Fruit fly (Drosophila melanogaster): ENCODE data around the gene CG7115.
A peak's percentile ranks its signal among the peaks of the same experiment; 100 is the strongest.

CG7115 gene

DNA sequence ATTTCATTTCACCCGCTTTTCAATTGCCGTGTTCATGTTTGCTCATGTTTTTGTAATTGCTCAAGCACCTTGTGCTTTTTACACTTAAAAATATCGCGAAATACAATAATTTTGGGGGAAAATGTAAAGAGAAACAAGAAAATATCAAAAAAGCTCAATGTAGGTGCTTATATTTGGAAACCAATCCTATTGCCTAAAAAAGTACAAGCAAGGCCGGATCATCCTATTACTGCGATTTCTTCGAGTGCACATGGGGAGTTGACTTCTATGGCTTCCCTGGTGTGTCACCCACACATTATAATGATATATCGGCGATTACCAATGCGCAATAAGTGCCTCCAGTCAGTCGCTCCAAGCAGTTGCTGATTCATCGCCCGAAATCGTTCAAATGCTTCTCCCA, 20.3 kb downstream of the CG7115 start:
- TF ChIP-seq CG18599 (GFP tag; optimal IDR thresholded peaks at IDR 0.05) (peak; percentile 7), Hr51 (GFP tag; optimal IDR thresholded peaks at IDR 0.05) (peak in 1 of 2 experiments; percentile 12), lab (GFP tag; optimal IDR thresholded peaks at IDR 0.05) (peak; percentile 23), unpg (GFP tag; optimal IDR thresholded peaks at IDR 0.05) (peak; percentile 0), CG17328 (GFP tag; IDR thresholded peaks at IDR 0.05) (0 out of 2 replicates have a peak, but pooled peaks have one; percentile 38), CG32532 (GFP tag; IDR thresholded peaks at IDR 0.05) (0 out of 2 replicates have a peak, but pooled peaks have one; percentile 8), D19A (tag; optimal IDR thresholded peaks at IDR 0.05) (no peak), CG11093 (GFP tag; IDR thresholded peaks at IDR 0.05) (no peak), CG15696 (tag; optimal IDR thresholded peaks at IDR 0.05) (no peak), org-1 (GFP tag; optimal IDR thresholded peaks at IDR 0.05) (no peak), ATbp (GFP tag; optimal IDR thresholded peaks at IDR 0.05) (no peak), row (GFP tag; IDR thresholded peaks at IDR 0.05) (peak; percentile 41; the same call in 1 of the 3 replicates), Dbx (GFP tag; IDR thresholded peaks at IDR 0.05) (no peak), CG9797 (GFP tag; optimal IDR thresholded peaks at IDR 0.05) (no peak), ken (GFP tag; IDR thresholded peaks at IDR 0.05) (no peak), Hr39 (optimal IDR thresholded peaks at IDR 0.05) (no peak), slbo (GFP tag; IDR thresholded peaks at IDR 0.05) (peak; percentile 44), dmrt99B (tag; optimal IDR thresholded peaks at IDR 0.05) (peak; percentile 4), CG32772 (GFP tag; IDR thresholded peaks at IDR 0.05) (0 out of 2 replicates have a peak, but pooled peaks have one; percentile 15), dysf (GFP tag; IDR thresholded peaks at IDR 0.05) (peak; percentile 26; the same call in 1 of the 3 replicates), gem (tag; optimal IDR thresholded peaks at IDR 0.05) (peak; percentile 24), CG15269 (tag; optimal IDR thresholded peaks at IDR 0.05) (peak; percentile 29), CG5180 (GFP tag; optimal IDR thresholded peaks at IDR 0.05) (no peak), croc (GFP tag; conservative IDR thresholded peaks at IDR 0.05) (no peak), Ptx1 (GFP tag; IDR thresholded peaks at IDR 0.05) (0 out of 2 replicates have a peak, but pooled peaks have one; percentile 30), CG6689 (GFP tag; IDR thresholded peaks at IDR 0.05) (0 out of 2 replicates have a peak, but pooled peaks have one; percentile 16), Chrac-16 (GFP tag; optimal IDR thresholded peaks at IDR 0.05) (no peak), Hmr (GFP tag; optimal IDR thresholded peaks at IDR 0.05) (peak; percentile 11), bsh (GFP tag; optimal IDR thresholded peaks at IDR 0.05) (no peak), cwo (GFP tag; optimal IDR thresholded peaks at IDR 0.05) (no peak), Med (GFP tag) (peak; percentile 72), fd64A (GFP tag; optimal IDR thresholded peaks at IDR 0.05) (no peak), CG2120 (GFP tag; optimal IDR thresholded peaks at IDR 0.05) (peak; percentile 2), CG6254 (GFP tag; optimal IDR thresholded peaks at IDR 0.05) (no peak), ttk (GFP tag; IDR thresholded peaks at IDR 0.05) (0 out of 2 replicates have a peak, but pooled peaks have one; percentile 22), Rfx (GFP tag; IDR thresholded peaks at IDR 0.05) (peak; percentile 34; the same call in 1 of the 2 replicates), grau (tag; optimal IDR thresholded peaks at IDR 0.05) (peak; percentile 12), HLH4C (GFP tag; IDR thresholded peaks at IDR 0.05; ENCODE audit: partially characterized antibody) (no peak)

DNA sequence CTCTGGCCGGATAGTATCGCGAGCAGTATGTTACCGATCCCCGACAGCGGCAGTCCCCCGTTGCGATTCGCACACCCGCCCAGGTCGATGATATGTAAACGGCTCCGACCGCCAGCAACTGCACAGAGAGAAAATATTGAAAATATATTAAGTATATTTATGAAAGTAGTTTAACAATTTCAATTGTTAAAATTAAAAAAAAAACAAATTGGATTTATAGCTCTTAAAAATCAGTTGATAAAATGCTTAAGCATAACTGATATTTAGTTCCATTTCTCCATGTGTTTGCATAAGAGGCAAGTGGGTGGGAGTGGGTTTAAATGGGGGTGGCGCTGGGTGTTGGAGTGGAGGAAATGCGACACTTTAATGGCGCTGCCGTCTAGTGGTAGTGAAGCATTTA, 28.5 kb downstream of the CG7115 start:
- TF ChIP-seq Hr78 (GFP tag; optimal IDR thresholded peaks at IDR 0.05) (no peak), Meics (GFP tag; optimal IDR thresholded peaks at IDR 0.05) (peak; percentile 11), TFAM (GFP tag; optimal IDR thresholded peaks at IDR 0.05) (no peak), sd (tag; optimal IDR thresholded peaks at IDR 0.05) (no peak), CG6683 (GFP tag; optimal IDR thresholded peaks at IDR 0.05) (no peak), CG10959 (GFP tag; IDR thresholded peaks at IDR 0.05) (no peak), Eip74EF (GFP tag; optimal IDR thresholded peaks at IDR 0.05) (no peak), CG15269 (tag; optimal IDR thresholded peaks at IDR 0.05) (peak; percentile 23), kah (GFP tag; optimal IDR thresholded peaks at IDR 0.05) (no peak), grau (tag; optimal IDR thresholded peaks at IDR 0.05) (no peak), pnt (GFP tag; optimal IDR thresholded peaks at IDR 0.05) (no peak), klu (GFP tag; IDR thresholded peaks at IDR 0.05) (0 out of 2 replicates have a peak, but pooled peaks have one; percentile 10), Dip3 (GFP tag; optimal IDR thresholded peaks at IDR 0.05) (no peak), ewg (GFP tag; optimal IDR thresholded peaks at IDR 0.05) (peak; percentile 13), CG12104 (GFP tag; optimal IDR thresholded peaks at IDR 0.05) (no peak)
